Fruit fly (Drosophila melanogaster) whole organism, embryonic: ENCODE results near the gene Ing3.

ENCODE experiments used
- BtbVII ChIP-seq: fragments of 200-800 bp; sonication (Bioruptor generic); optimal IDR thresholded peaks from 3 replicates; lab custom pipeline; 2017; ENCODE audit warnings: missing biosample characterization, mild to moderate bottlenecking, missing genetic modification characterization
- CG11696 ChIP-seq: fragments of 200-800 bp; sonication (Bioruptor generic); IDR thresholded peaks from 2 replicates; pipeline ENCODE4 v1.3.6; 2022; ENCODE audit warnings: missing biosample characterization, missing genetic modification characterization
- CG14667 ChIP-seq: fragments of 200-800 bp; sonication (Bioruptor generic); IDR thresholded peaks from 2 replicates; pipeline ENCODE4 v1.3.6; 2022; ENCODE audit warnings: missing biosample characterization, missing genetic modification characterization
- CG17186 ChIP-seq: fragments of 200-800 bp; sonication (Bioruptor generic); optimal IDR thresholded peaks from 3 replicates; lab custom pipeline; 2017; ENCODE audit warnings: missing biosample characterization, missing genetic modification reagents, missing genetic modification characterization
- CG2120 ChIP-seq: fragments of 200-800 bp; sonication (Bioruptor generic); optimal IDR thresholded peaks from 3 replicates; lab custom pipeline; 2016; ENCODE audit warnings: missing biosample characterization, missing genetic modification characterization
- CG2889 ChIP-seq: fragments of 200-800 bp; sonication (Bioruptor generic); IDR thresholded peaks from 3 replicates; pipeline ENCODE4 v1.3.6; 2022; ENCODE audit warnings: missing biosample characterization, missing genetic modification characterization
- CG30403 ChIP-seq: fragments of 200-800 bp; sonication (Bioruptor generic); optimal IDR thresholded peaks from 3 replicates; lab custom pipeline; 2016; ENCODE audit warnings: missing biosample characterization, missing genetic modification characterization
- CG3407 ChIP-seq: fragments of 200-800 bp; sonication (Bioruptor generic); optimal IDR thresholded peaks from 2 replicates; lab custom pipeline; 2018; ENCODE audit warnings: missing biosample characterization, mild to moderate bottlenecking, missing genetic modification characterization
- CG34224 ChIP-seq: fragments of 200-800 bp; sonication (Bioruptor generic); IDR thresholded peaks from 3 replicates; pipeline ENCODE4 v1.3.6; 2022; ENCODE audit warnings: missing biosample characterization, missing genetic modification characterization; ENCODE audit not compliant: partially characterized antibody
- CG3995 ChIP-seq: fragments of 200-800 bp; sonication (Bioruptor generic); optimal IDR thresholded peaks from 3 replicates; lab custom pipeline; 2016; ENCODE audit warnings: missing biosample characterization, missing genetic modification characterization
- CG4424 ChIP-seq: fragments of 200-800 bp; sonication (Bioruptor generic); optimal IDR thresholded peaks from 3 replicates; lab custom pipeline; 2016; ENCODE audit warnings: missing biosample characterization, missing genetic modification characterization
- CG4617 ChIP-seq: fragments of 200-800 bp; sonication (Bioruptor generic); optimal IDR thresholded peaks from 3 replicates; lab custom pipeline; 2016; ENCODE audit warnings: missing biosample characterization, missing genetic modification characterization, borderline replicate concordance
- CG5245 ChIP-seq: fragments of 200-800 bp; sonication (Bioruptor generic); optimal IDR thresholded peaks from 3 replicates; lab custom pipeline; 2016; ENCODE audit warnings: missing biosample characterization, missing genetic modification characterization
- CG6689 ChIP-seq: fragments of 200-800 bp; sonication (Bioruptor generic); IDR thresholded peaks from 2 replicates; pipeline ENCODE4 v1.3.6; 2022; ENCODE audit warnings: missing biosample characterization, missing genetic modification characterization
- CG8290 ChIP-seq, 3 experiments: fragments of 200-800 bp; sonication (Bioruptor generic); optimal IDR thresholded peaks; 2 replicates each; lab custom pipeline; 2016 to 2019; ENCODE audit warnings: missing biosample characterization in 3 of 3, missing genetic modification characterization in 3 of 3, mild to moderate bottlenecking in 2 of 3, moderate library complexity in 1 of 3
- Dbx ChIP-seq: fragments of 200-800 bp; sonication (Bioruptor generic); IDR thresholded peaks from 3 replicates; pipeline ENCODE4 v1.3.6; 2022; ENCODE audit warnings: missing biosample characterization, missing genetic modification characterization
- Dip3 ChIP-seq: fragments of 200-800 bp; sonication (Bioruptor generic); optimal IDR thresholded peaks from 3 replicates; lab custom pipeline; 2016; ENCODE audit warnings: missing biosample characterization, missing genetic modification characterization
- ERR ChIP-seq: fragments of 200-800 bp; sonication (Bioruptor generic); optimal IDR thresholded peaks from 2 replicates; lab custom pipeline; 2016; ENCODE audit warnings: missing biosample characterization, missing genetic modification characterization
- Eip74EF ChIP-seq, 2 experiments: fragments of 200-800 bp in 1 of 2; fragments of >200 bp in 1 of 2; sonication (Bioruptor generic) in 1 of 2; optimal IDR thresholded peaks; 2 replicates each; lab custom pipeline; 2017 to 2019; ENCODE audit warnings: missing biosample characterization in 2 of 2, missing genetic modification characterization in 2 of 2, mild to moderate bottlenecking in 1 of 2, moderate library complexity in 1 of 2
- Elba2 ChIP-seq: fragments of 200-800 bp; sonication (Bioruptor generic); optimal IDR thresholded peaks from 3 replicates; lab custom pipeline; 2016; ENCODE audit warnings: missing biosample characterization, missing genetic modification characterization
- Ets65A ChIP-seq: fragments of 200-800 bp; sonication (Bioruptor generic); peaks from one replicate; lab custom pipeline; 2016; ENCODE audit warnings: missing biosample characterization, missing genetic modification characterization
- Ets97D ChIP-seq: fragments of 200-800 bp; sonication (Bioruptor generic); optimal IDR thresholded peaks from 3 replicates; lab custom pipeline; 2016; ENCODE audit warnings: missing biosample characterization, missing genetic modification characterization
- HLHmδ ChIP-seq: fragments of 200-800 bp; sonication (Bioruptor generic); optimal IDR thresholded peaks from 2 replicates; lab custom pipeline; 2018; ENCODE audit warnings: missing biosample characterization, mild to moderate bottlenecking, missing genetic modification characterization, moderate library complexity
- HmgZ ChIP-seq: fragments of 200-800 bp; sonication (Bioruptor generic); optimal IDR thresholded peaks from 2 replicates; lab custom pipeline; 2018; ENCODE audit warnings: missing biosample characterization, mild to moderate bottlenecking, missing genetic modification characterization
- NK7.1 ChIP-seq: fragments of 200-800 bp; sonication (Bioruptor generic); optimal IDR thresholded peaks from 3 replicates; lab custom pipeline; 2016; ENCODE audit warnings: missing biosample characterization, missing genetic modification characterization
- NfI ChIP-seq: fragments of 200-800 bp; sonication (Bioruptor generic); optimal IDR thresholded peaks from 3 replicates; lab custom pipeline; 2018; ENCODE audit warnings: missing biosample characterization, mild to moderate bottlenecking, missing genetic modification characterization, moderate library complexity
- Tbp ChIP-seq: fragments of >200 bp; optimal IDR thresholded peaks from 2 replicates; lab custom pipeline; 2018; ENCODE audit warnings: missing biosample characterization, missing genetic modification characterization
- Xrp1 ChIP-seq: fragments of 200-800 bp; sonication (Bioruptor generic); IDR thresholded peaks from 2 replicates; pipeline ENCODE4 v1.3.6; 2022; ENCODE audit warnings: missing biosample characterization, missing genetic modification characterization
- dan ChIP-seq: fragments of 200-800 bp; sonication (Bioruptor generic); IDR thresholded peaks from 2 replicates; pipeline ENCODE4 v1.3.6; 2022; ENCODE audit warnings: missing biosample characterization, missing genetic modification characterization
- dm ChIP-seq: fragments of 200-800 bp; sonication (Bioruptor generic); optimal IDR thresholded peaks from 3 replicates; lab custom pipeline; 2016; ENCODE audit warnings: missing biosample characterization, missing genetic modification characterization
- dpn ChIP-seq, 2 experiments: fragments of 200-800 bp; sonication (Bioruptor generic); optimal IDR thresholded peaks; 3 replicates each; lab custom pipeline; 2016; ENCODE audit warnings: missing biosample characterization in 2 of 2, missing genetic modification characterization in 2 of 2
- ftz-f1 ChIP-seq: fragments of 200-800 bp; sonication (Bioruptor generic); optimal IDR thresholded peaks from 2 replicates; lab custom pipeline; 2016; ENCODE audit warnings: missing biosample characterization, missing genetic modification characterization
- gem ChIP-seq: fragments of 200-800 bp; sonication (Bioruptor generic); optimal IDR thresholded peaks from 2 replicates; lab custom pipeline; 2019; ENCODE audit warnings: missing biosample characterization, mild to moderate bottlenecking, missing genetic modification characterization, moderate library complexity
- gfzf ChIP-seq: fragments of 200-800 bp; sonication (Bioruptor generic); optimal IDR thresholded peaks from 2 replicates; lab custom pipeline; 2016; ENCODE audit warnings: missing biosample characterization, mild to moderate bottlenecking, missing genetic modification characterization, moderate library complexity
- jing ChIP-seq: fragments of 200-800 bp; sonication (Bioruptor generic); optimal IDR thresholded peaks from 2 replicates; lab custom pipeline; 2018; ENCODE audit warnings: missing biosample characterization, mild to moderate bottlenecking, missing genetic modification characterization
- mam ChIP-seq: fragments of 200-800 bp; sonication (Bioruptor generic); optimal IDR thresholded peaks from 3 replicates; lab custom pipeline; 2016; ENCODE audit warnings: missing biosample characterization, missing genetic modification characterization
- nom ChIP-seq: fragments of 200-800 bp; sonication (Bioruptor generic); optimal IDR thresholded peaks from 2 replicates; lab custom pipeline; 2017; ENCODE audit warnings: missing biosample characterization, missing genetic modification characterization, mild to moderate bottlenecking, moderate library complexity, missing genetic modification reagents
- odd ChIP-seq: fragments of 200-800 bp; sonication (Bioruptor generic); optimal IDR thresholded peaks from 2 replicates; lab custom pipeline; 2017; ENCODE audit warnings: missing biosample characterization, mild to moderate bottlenecking, missing genetic modification characterization
- onecut ChIP-seq: fragments of 200-800 bp; sonication (Bioruptor generic); IDR thresholded peaks from 2 replicates; pipeline ENCODE4 v1.3.6; 2022; ENCODE audit warnings: missing biosample characterization, missing genetic modification characterization
- phol ChIP-seq: fragments of 200-800 bp; sonication (Bioruptor generic); optimal IDR thresholded peaks from 3 replicates; lab custom pipeline; 2018; ENCODE audit warnings: missing biosample characterization, mild to moderate bottlenecking, missing genetic modification characterization, moderate library complexity
- repo ChIP-seq: fragments of 200-800 bp; sonication (Bioruptor generic); optimal IDR thresholded peaks from 2 replicates; lab custom pipeline; 2016; ENCODE audit warnings: missing biosample characterization, missing genetic modification characterization
- run ChIP-seq: fragments of 200-800 bp; sonication (Bioruptor generic); optimal IDR thresholded peaks from 3 replicates; lab custom pipeline; 2018; ENCODE audit warnings: missing biosample characterization, mild to moderate bottlenecking, missing genetic modification characterization
- slbo ChIP-seq: fragments of 200-800 bp; sonication (Bioruptor generic); IDR thresholded peaks from 2 replicates; pipeline ENCODE4 v1.3.6; 2022; ENCODE audit warnings: missing biosample characterization, missing genetic modification characterization
- so ChIP-seq: fragments of 200-800 bp; sonication (Bioruptor generic); IDR thresholded peaks from 3 replicates; pipeline ENCODE4 v1.3.6; 2022; ENCODE audit warnings: missing biosample characterization, missing genetic modification characterization
- sr ChIP-seq: fragments of 200-800 bp; sonication (Bioruptor generic); IDR thresholded peaks from 3 replicates; pipeline ENCODE4 v1.3.6; 2022; ENCODE audit warnings: missing biosample characterization, missing genetic modification characterization
- ttk ChIP-seq: fragments of 200-800 bp; sonication (Bioruptor generic); IDR thresholded peaks from 2 replicates; pipeline ENCODE4 v2.1.2; 2022; ENCODE audit warnings: missing biosample characterization, missing genetic modification characterization
- unpg ChIP-seq: fragments of 200-800 bp; sonication (Bioruptor generic); optimal IDR thresholded peaks from 3 replicates; lab custom pipeline; 2018; ENCODE audit warnings: missing biosample characterization, mild to moderate bottlenecking, missing genetic modification characterization, moderate library complexity
- vvl ChIP-seq: fragments of 200-800 bp; sonication (Bioruptor generic); IDR thresholded peaks from 2 replicates; pipeline ENCODE4 v1.3.6; 2022; ENCODE audit warnings: missing biosample characterization, missing genetic modification characterization
- zfh1 ChIP-seq: fragments of 200-800 bp; sonication (Bioruptor generic); IDR thresholded peaks from 3 replicates; pipeline ENCODE4 v1.3.6; 2022; ENCODE audit warnings: missing biosample characterization, missing genetic modification characterization

Ing3 gene

dm6 chrX:18646855-18647699 lies 5.8 kb downstream of the Ing3 start, which contains the start of gene Rip11 (continued):
- TF ChIP-seq CG2889 (peak; percentile 9; the same call in 1 of the 3 replicates), nom (GFP tag; lab: Kevin White, UChicago) (peak; percentile 94), CG34224 (0 out of 3 replicates have a peak, but pooled peaks have one; percentile 8), CG4617 (GFP tag; lab: Kevin White, UChicago) (peak; percentile 14), CG3995 (GFP tag; lab: Kevin White, UChicago) (no peak), dpn (GFP tag; optimal IDR thresholded peaks at IDR 0.05; lab: Kevin White, UChicago) (peak in 1 of 2 experiments; percentile 28), NfI (GFP tag; lab: Kevin White, UChicago) (peak; percentile 3), onecut (GFP tag; lab: Robert Waterston, UW) (peak; percentile 48), repo (peak; percentile 31), Ets65A (GFP tag; lab: Kevin White, UChicago) (peak; percentile 85), ttk (GFP tag; lab: Robert Waterston, UW) (peak; percentile 12; the same call in 1 of the 2 replicates), zfh1 (GFP tag; lab: Robert Waterston, UW) (peak; percentile 43; the same call in 1 of the 3 replicates), Dip3 (GFP tag; lab: Kevin White, UChicago) (peak; percentile 27), gfzf (GFP tag; lab: Kevin White, UChicago) (peak; percentile 66), jing (no peak), gem (tag; lab: Kevin White, UChicago) (no peak), so (no peak), phol (tag; lab: Kevin White, UChicago) (peak; percentile 19), Dbx (peak; percentile 24; the same call in 2 of the 3 replicates), CG8290 (GFP tag; optimal IDR thresholded peaks at IDR 0.05; lab: Kevin White, UChicago) (no peak), CG8290 (tag; optimal IDR thresholded peaks at IDR 0.05; lab: Kevin White, UChicago) (peak in 1 of 2 experiments; percentile 41), ftz-f1 (GFP tag; lab: Kevin White, UChicago) (no peak), CG17186 (GFP tag; lab: Kevin White, UChicago) (peak; percentile 70), CG5245 (GFP tag; lab: Kevin White, UChicago) (peak; percentile 44), odd (peak; percentile 4), ERR (no peak), sr (GFP tag; lab: Robert Waterston, UW) (0 out of 3 replicates have a peak, but pooled peaks have one; percentile 43), unpg (GFP tag; lab: Kevin White, UChicago) (peak; percentile 21), slbo (GFP tag; lab: Robert Waterston, UW) (peak; percentile 68), CG14667 (GFP tag; lab: Robert Waterston, UW) (no peak), Eip74EF (GFP tag; optimal IDR thresholded peaks at IDR 0.05; lab: Kevin White, UChicago) (peak in 1 of 2 experiments; percentile 2), vvl (peak; percentile 38), BtbVII (peak; percentile 51), Xrp1 (peak; percentile 52; the same call in 1 of the 2 replicates), HLHmδ (peak; percentile 24), Tbp (GFP tag; lab: Kevin White, UChicago) (no peak), CG2120 (peak; percentile 51), CG6689 (GFP tag; lab: Robert Waterston, UW) (peak; percentile 54), CG11696 (no peak), mam (GFP tag; lab: Kevin White, UChicago) (peak; percentile 29), CG4424 (peak; percentile 14), HmgZ (peak; percentile 16), CG3407 (GFP tag; lab: Kevin White, UChicago) (no peak), Elba2 (GFP tag; lab: Kevin White, UChicago) (peak; percentile 64), Ets97D (GFP tag; lab: Kevin White, UChicago) (no peak), run (tag; lab: Kevin White, UChicago) (no peak), CG30403 (GFP tag; lab: Kevin White, UChicago) (peak; percentile 24), NK7.1 (GFP tag; lab: Kevin White, UChicago) (peak; percentile 51), dan (GFP tag; lab: Robert Waterston, UW) (no peak), dm (GFP tag; lab: Kevin White, UChicago) (peak; percentile 18)
